Worm (Caenorhabditis elegans): ENCODE data around the gene K07H8.11.

DNA sequence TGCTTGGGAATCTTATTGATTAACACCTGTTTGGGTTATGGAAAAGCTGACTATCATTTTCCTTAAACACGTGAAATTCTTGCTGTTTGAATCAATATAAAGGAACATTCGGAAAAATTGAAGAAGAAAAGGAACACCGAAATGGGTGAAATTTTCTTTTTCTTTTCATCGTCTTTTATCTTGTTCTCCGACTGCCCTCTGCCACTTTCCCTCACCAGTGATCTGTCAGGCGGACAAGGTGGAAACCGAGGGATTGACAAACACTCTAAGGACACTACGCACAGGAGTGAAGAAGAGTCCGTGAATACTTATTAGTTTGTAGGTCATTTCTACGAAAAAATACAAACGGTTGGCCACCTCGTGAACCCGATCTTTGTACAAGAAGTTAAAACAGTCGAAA is 41.9 kb downstream of the K07H8.11 start:
- no peak for TF ChIP-seq flt-1 (GFP tag; IDR thresholded peaks at IDR 0.05)
- no peak for TF ChIP-seq ama-1 (optimal IDR thresholded peaks at IDR 0.05)
- TF ChIP-seq hmg-4 (GFP tag; optimal IDR thresholded peaks at IDR 0.05), result no peak
- TF ChIP-seq scrt-1 (GFP tag; IDR thresholded peaks at IDR 0.05), result no peak
- no peak for TF ChIP-seq ceh-13 (GFP tag; optimal IDR thresholded peaks at IDR 0.05)
- TF ChIP-seq hmbx-1 (tag; optimal IDR thresholded peaks at IDR 0.05), result no peak
- TF ChIP-seq aly-1 (tag; optimal IDR thresholded peaks at IDR 0.05), result no peak
- TF ChIP-seq sea-1 (GFP tag; conservative IDR thresholded peaks at IDR 0.05), result no peak
- TF ChIP-seq hnd-1 (tag; optimal IDR thresholded peaks at IDR 0.05), result no peak
- no peak for TF ChIP-seq B0310.2 (tag; optimal IDR thresholded peaks at IDR 0.05)
